Worm (Caenorhabditis elegans) whole organism, young adult: ENCODE measurements around the gene dnj-24.

ENCODE experiments used
- B0261.1 ChIP-seq: sonication (generic microtip); optimal IDR thresholded peaks from 2 replicates; lab custom pipeline; 2016; ENCODE audit warnings: mild to moderate bottlenecking, missing genetic modification characterization, moderate library complexity, missing compliant biosample characterization
- F10E7.11 ChIP-seq: sonication (generic microtip); optimal IDR thresholded peaks from 2 replicates; lab custom pipeline; 2017; ENCODE audit warnings: mild to moderate bottlenecking, missing genetic modification characterization, moderate library complexity, missing compliant biosample characterization
- F37B4.10 ChIP-seq: fragments of 200-800 bp; sonication (Bioruptor generic); IDR thresholded peaks from 2 replicates; pipeline ENCODE4 v1.3.6; 2022; ENCODE audit warnings: missing genetic modification characterization, missing compliant biosample characterization
- F39B2.1 ChIP-seq: fragments of 200-800 bp; sonication (Bioruptor generic); IDR thresholded peaks from 2 replicates; pipeline ENCODE4 v1.3.6; 2022; ENCODE audit warnings: missing genetic modification reagents, missing genetic modification characterization, missing compliant biosample characterization
- F55B11.4 ChIP-seq: sonication (generic microtip); optimal IDR thresholded peaks from 2 replicates; lab custom pipeline; 2016; ENCODE audit warnings: missing compliant biosample characterization, missing genetic modification characterization, borderline replicate concordance; ENCODE audit not compliant: insufficient read depth
- F57C9.4 ChIP-seq: sonication (generic microtip); optimal IDR thresholded peaks from 2 replicates; lab custom pipeline; 2017; ENCODE audit warnings: mild to moderate bottlenecking, missing genetic modification characterization, missing compliant biosample characterization
- T07F8.4 ChIP-seq: sonication (generic microtip); optimal IDR thresholded peaks from 2 replicates; lab custom pipeline; 2016; ENCODE audit warnings: mild to moderate bottlenecking, missing genetic modification characterization, moderate library complexity, missing compliant biosample characterization
- Y53G8AR.9 ChIP-seq: fragments of 200-800 bp; sonication (Bioruptor generic); conservative IDR thresholded peaks from 2 replicates; pipeline ENCODE4 v1.3.6; 2022; ENCODE audit warnings: missing genetic modification reagents, missing genetic modification characterization, missing compliant biosample characterization
- Y56A3A.18 ChIP-seq: fragments of 200-800 bp; sonication (Bioruptor generic); IDR thresholded peaks from 2 replicates; pipeline ENCODE4 v1.3.6; 2022; ENCODE audit warnings: missing genetic modification reagents, missing genetic modification characterization, missing compliant biosample characterization
- Y95B8A.8 ChIP-seq: fragments of 200-800 bp; sonication (Bioruptor generic); IDR thresholded peaks from 2 replicates; pipeline ENCODE4 v1.3.6; 2022; ENCODE audit warnings: missing genetic modification reagents, missing genetic modification characterization, missing compliant biosample characterization
- ama-1 ChIP-seq, 3 experiments: fragments of 150-350 bp in 1 of 3; sonication (generic microtip) in 2 of 3; optimal IDR thresholded peaks; 2 replicates each; lab custom pipeline; 2014 to 2018; ENCODE audit warnings: missing biosample characterization in 2 of 3, missing genetic modification characterization in 2 of 3, missing genetic modification reagents in 2 of 3
- aptf-3 ChIP-seq: fragments of 200-800 bp; sonication (Bioruptor generic); IDR thresholded peaks from 2 replicates; pipeline ENCODE4 v1.3.6; 2022; ENCODE audit warnings: missing genetic modification characterization, missing compliant biosample characterization
- atf-7 ChIP-seq: sonication (generic microtip); optimal IDR thresholded peaks from 2 replicates; lab custom pipeline; 2017; ENCODE audit warnings: mild to moderate bottlenecking, missing genetic modification characterization, missing compliant biosample characterization
- ceh-91 ChIP-seq: fragments of 200-800 bp; sonication (Bioruptor generic); IDR thresholded peaks from 2 replicates; pipeline ENCODE4 v1.3.6; 2022; ENCODE audit warnings: missing genetic modification reagents, missing genetic modification characterization, missing compliant biosample characterization
- die-1 ChIP-seq: sonication (generic microtip); optimal IDR thresholded peaks from 2 replicates; lab custom pipeline; 2016; ENCODE audit warnings: missing genotype, mild to moderate bottlenecking, missing genetic modification characterization, missing compliant biosample characterization
- egrh-3 ChIP-seq: fragments of 200-800 bp; sonication (Bioruptor generic); IDR thresholded peaks from 2 replicates; pipeline ENCODE4 v1.3.6; 2022; ENCODE audit warnings: missing genetic modification reagents, missing genetic modification characterization, missing compliant biosample characterization
- ekl-4 ChIP-seq: fragments of 200-800 bp; sonication (Bioruptor generic); IDR thresholded peaks from 2 replicates; pipeline ENCODE4 v1.3.6; 2022; ENCODE audit warnings: missing genetic modification reagents, missing genetic modification characterization, missing compliant biosample characterization
- fkh-3 ChIP-seq: sonication (generic microtip); optimal IDR thresholded peaks from 2 replicates; lab custom pipeline; 2016; ENCODE audit warnings: mild to moderate bottlenecking, missing genetic modification characterization, missing compliant biosample characterization
- hlh-26 ChIP-seq: fragments of 200-800 bp; sonication (Bioruptor generic); conservative IDR thresholded peaks from 2 replicates; pipeline ENCODE4 v1.3.6; 2022; ENCODE audit warnings: missing genetic modification reagents, missing genetic modification characterization, missing compliant biosample characterization
- hmg-20 ChIP-seq: fragments of 200-800 bp; sonication (Bioruptor generic); IDR thresholded peaks from 2 replicates; pipeline ENCODE4 v1.3.6; 2022; ENCODE audit warnings: missing genetic modification reagents, missing genetic modification characterization, missing compliant biosample characterization
- hrde-1 ChIP-seq: sonication (generic microtip); optimal IDR thresholded peaks from 2 replicates; lab custom pipeline; 2016; ENCODE audit warnings: missing genetic modification characterization, mild to moderate bottlenecking, missing compliant biosample characterization, moderate library complexity, missing genotype, missing genetic modification reagents, borderline replicate concordance
- lir-1 ChIP-seq: fragments of 200-800 bp; sonication (Bioruptor generic); conservative IDR thresholded peaks from 2 replicates; pipeline ENCODE4 v1.3.6; 2022; ENCODE audit warnings: missing genetic modification reagents, missing genetic modification characterization, missing compliant biosample characterization
- madf-10 ChIP-seq: sonication (generic microtip); optimal IDR thresholded peaks from 2 replicates; lab custom pipeline; 2016; ENCODE audit warnings: mild to moderate bottlenecking, missing genetic modification characterization, missing compliant biosample characterization
- mel-28 ChIP-seq: sonication (generic microtip); optimal IDR thresholded peaks from 2 replicates; lab custom pipeline; 2016; ENCODE audit warnings: borderline replicate concordance, mild to moderate bottlenecking, missing genetic modification characterization, missing compliant biosample characterization
- mxl-1 ChIP-seq: sonication (generic microtip); optimal IDR thresholded peaks from 2 replicates; lab custom pipeline; 2016; ENCODE audit warnings: missing genetic modification characterization, missing compliant biosample characterization
- nfya-2 ChIP-seq: fragments of 200-800 bp; sonication (Bioruptor generic); IDR thresholded peaks from 2 replicates; pipeline ENCODE4 v1.3.6; 2022; ENCODE audit warnings: missing genetic modification reagents, missing genetic modification characterization, missing compliant biosample characterization
- nfyb-1 ChIP-seq: fragments of 200-800 bp; sonication (Bioruptor generic); IDR thresholded peaks from 2 replicates; pipeline ENCODE4 v1.3.6; 2022; ENCODE audit warnings: missing genetic modification reagents, missing genetic modification characterization, missing compliant biosample characterization
- nhr-120 ChIP-seq: fragments of 200-800 bp; sonication (Bioruptor generic); IDR thresholded peaks from 2 replicates; pipeline ENCODE4 v1.3.6; 2022; ENCODE audit warnings: missing genetic modification characterization, missing compliant biosample characterization
- snpc-1.1 ChIP-seq: sonication (generic microtip); optimal IDR thresholded peaks from 2 replicates; lab custom pipeline; 2017; ENCODE audit warnings: missing genetic modification characterization, mild to moderate bottlenecking, missing compliant biosample characterization, antibody characterized with exemption, moderate library complexity, missing genotype, missing genetic modification reagents; ENCODE audit not compliant: insufficient read depth
- snpc-4 ChIP-seq, 5 experiments: fragments of 150-350 bp in 1 of 5; sonication (generic microtip) in 4 of 5; optimal IDR thresholded peaks; 2 replicates each; lab custom pipeline; 2014 to 2018; ENCODE audit warnings: missing genetic modification characterization in 5 of 5, missing biosample characterization in 3 of 5, antibody characterized with exemption in 2 of 5, mild to moderate bottlenecking in 2 of 5, missing compliant biosample characterization in 2 of 5, missing genotype in 2 of 5, moderate library complexity in 2 of 5, missing genetic modification reagents in 1 of 5
- tbp1 ChIP-seq: fragments of 200-800 bp; sonication (Bioruptor generic); optimal IDR thresholded peaks from 2 replicates; lab custom pipeline; 2018; ENCODE audit warnings: mild to moderate bottlenecking, missing genetic modification characterization, missing compliant biosample characterization
- tbx-9 ChIP-seq: sonication (generic microtip); optimal IDR thresholded peaks from 2 replicates; lab custom pipeline; 2016; ENCODE audit warnings: borderline replicate concordance, missing genetic modification characterization, inconsistent platforms, missing compliant biosample characterization
- unc-130 ChIP-seq: sonication (generic microtip); optimal IDR thresholded peaks from 2 replicates; lab custom pipeline; 2016; ENCODE audit warnings: missing genetic modification reagents, missing genetic modification characterization, missing compliant biosample characterization
- zfh-2 ChIP-seq: fragments of 200-800 bp; sonication (Bioruptor generic); conservative IDR thresholded peaks from 2 replicates; pipeline ENCODE4 v1.3.6; 2022; ENCODE audit warnings: missing genetic modification reagents, missing genetic modification characterization, missing compliant biosample characterization
- ztf-25 ChIP-seq: fragments of 200-800 bp; sonication (Bioruptor generic); IDR thresholded peaks from 2 replicates; pipeline ENCODE4 v1.3.6; 2022; ENCODE audit warnings: missing genetic modification reagents, missing genetic modification characterization, missing compliant biosample characterization
- ztf-28 ChIP-seq: fragments of 200-800 bp; sonication (Bioruptor generic); IDR thresholded peaks from 2 replicates; pipeline ENCODE4 v1.3.6; 2022; ENCODE audit warnings: missing genetic modification reagents, missing genetic modification characterization, missing compliant biosample characterization

The dnj-24 gene

DNA sequence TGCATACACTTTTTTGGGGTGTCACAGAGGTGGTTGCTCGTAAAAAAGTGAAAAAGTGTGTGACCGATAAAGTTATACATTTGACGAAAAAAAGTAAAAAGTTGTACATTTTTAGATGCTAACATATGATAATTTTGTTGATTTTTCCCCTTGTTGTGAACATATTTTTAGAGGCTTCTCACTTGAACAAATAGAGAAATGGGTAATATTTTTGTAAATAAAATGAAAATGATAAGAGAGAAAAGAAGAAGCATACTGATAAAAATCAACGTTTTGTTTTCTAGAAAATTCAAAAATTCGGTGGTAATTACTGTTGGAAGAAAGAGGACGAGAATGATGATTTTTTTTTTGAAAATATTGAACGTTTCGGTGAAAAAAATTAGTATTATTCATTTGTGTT is 3.6 kb downstream of the dnj-24 start:
- no peak for TF ChIP-seq F57C9.4
- no peak for TF ChIP-seq snpc-4 (GFP tag; optimal IDR thresholded peaks at IDR 0.05; lab: Kevin White, UChicago)
- TF ChIP-seq snpc-4 (tag; optimal IDR thresholded peaks at IDR 0.05; lab: Kevin White, UChicago), result no peak
- TF ChIP-seq T07F8.4 (tag; lab: Kevin White, UChicago), result no peak
- no peak for TF ChIP-seq egrh-3 (GFP tag; lab: Robert Waterston, UW)
- TF ChIP-seq Y56A3A.18, result no peak
- TF ChIP-seq nfyb-1, result no peak

DNA sequence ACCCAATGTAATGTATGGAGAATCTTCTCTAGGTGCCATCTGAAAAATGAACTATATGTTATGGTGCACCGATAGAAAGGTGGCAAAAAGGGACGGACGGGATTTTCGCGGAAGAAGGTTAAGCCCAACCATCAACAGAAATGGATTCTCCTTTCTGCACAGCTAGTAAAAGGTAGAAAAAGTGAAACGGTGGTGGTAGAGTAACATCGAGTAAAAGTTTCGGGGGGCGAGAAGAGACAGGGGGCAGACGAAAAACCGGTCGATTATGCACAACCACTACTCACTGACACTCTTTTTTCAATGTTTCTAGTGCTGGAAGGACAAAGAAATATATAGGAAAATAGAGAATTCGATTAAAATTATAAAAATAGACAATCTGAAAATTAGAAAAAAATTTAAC is 4.4 kb downstream of the dnj-24 start:
- TF ChIP-seq atf-7 (tag; lab: Kevin White, UChicago) (no peak), nhr-120 (no peak), mxl-1 (tag; lab: Kevin White, UChicago) (no peak), ceh-91 (GFP tag; lab: Robert Waterston, UW) (no peak), hrde-1 (tag; lab: Kevin White, UChicago) (no peak), mel-28 (tag; lab: Kevin White, UChicago) (no peak), B0261.1 (tag; lab: Kevin White, UChicago) (no peak), Y53G8AR.9 (no peak), ztf-25 (GFP tag; lab: Robert Waterston, UW) (no peak), madf-10 (no peak), hmg-20 (no peak), nfya-2 (GFP tag; lab: Robert Waterston, UW) (no peak), lir-1 (GFP tag; lab: Robert Waterston, UW) (no peak)

DNA sequence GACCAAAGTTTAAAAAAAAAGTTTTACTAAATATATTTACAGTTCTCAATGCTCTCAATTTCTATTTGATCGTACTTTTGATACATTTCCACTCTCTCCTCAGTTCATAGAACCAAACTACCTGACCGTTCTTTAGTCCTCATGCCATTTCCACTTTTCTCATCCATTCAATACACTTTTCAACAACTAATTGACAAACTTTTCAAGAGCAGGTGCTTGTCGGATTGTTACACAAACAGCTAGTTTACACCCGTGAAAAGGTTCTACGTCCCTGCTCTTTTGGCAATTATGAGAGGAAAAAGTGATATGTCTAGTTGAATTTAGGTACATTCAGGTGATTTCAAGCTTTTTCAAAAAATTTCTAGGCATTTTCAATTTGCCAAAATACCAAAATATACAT is 6.0 kb downstream of the dnj-24 start:
- TF ChIP-seq F39B2.1 (GFP tag; lab: Robert Waterston, UW), result no peak
- no peak for TF ChIP-seq F10E7.11 (tag; lab: Kevin White, UChicago)
- TF ChIP-seq snpc-1.1 (tag; lab: Kevin White, UChicago), result no peak
- TF ChIP-seq ekl-4 (GFP tag; lab: Robert Waterston, UW), result no peak
- TF ChIP-seq F37B4.10 (GFP tag; lab: Robert Waterston, UW), result no peak
- no peak for TF ChIP-seq hlh-26 (GFP tag; lab: Robert Waterston, UW)
- TF ChIP-seq F55B11.4 (tag; lab: Kevin White, UChicago), result no peak
- TF ChIP-seq egrh-3 (GFP tag; lab: Robert Waterston, UW), result no peak
- TF ChIP-seq hrde-1 (tag; lab: Kevin White, UChicago), result no peak
- no peak for TF ChIP-seq aptf-3 (GFP tag; lab: Robert Waterston, UW)
- no peak for TF ChIP-seq unc-130 (GFP tag; lab: Kevin White, UChicago)
- TF ChIP-seq tbp1 (GFP tag; lab: Kevin White, UChicago), result no peak
- TF ChIP-seq tbx-9 (tag; lab: Kevin White, UChicago), result no peak
- no peak for TF ChIP-seq die-1 (tag; lab: Kevin White, UChicago)
- TF ChIP-seq ztf-28 (GFP tag; lab: Robert Waterston, UW), result no peak
- TF ChIP-seq ama-1 (optimal IDR thresholded peaks at IDR 0.05; lab: Kevin White, UChicago), result no peak
- no peak for TF ChIP-seq ama-1 (GFP tag; optimal IDR thresholded peaks at IDR 0.05; lab: Kevin White, UChicago)

DNA sequence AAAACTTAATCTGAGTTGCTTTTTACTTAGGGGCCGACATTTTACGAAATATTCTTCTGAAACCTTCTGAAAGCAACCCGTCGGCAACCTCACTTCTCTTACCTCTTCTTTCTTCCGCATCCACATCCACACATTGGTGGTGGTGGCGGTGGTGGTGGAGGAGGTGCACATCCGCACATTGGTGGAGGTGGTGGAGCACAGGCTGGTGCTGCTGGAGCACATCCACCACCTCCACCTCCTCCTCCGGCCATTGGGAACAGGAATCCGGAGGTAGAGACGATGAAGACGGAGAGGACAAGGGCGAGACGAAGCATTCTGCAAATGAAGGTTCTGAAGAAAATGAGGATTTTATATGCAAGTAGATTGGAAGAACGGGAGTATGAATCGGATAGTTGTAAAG is 10.2 kb downstream of the dnj-24 start, which contains the start of gene grl-22:
Gene grl-22, minus strand, starts transcription at position 332 of the 400 bp plus-strand sequence.
- TF ChIP-seq egrh-3 (GFP tag; lab: Robert Waterston, UW) (peak; percentile 64; the same call in 1 of the 2 replicates), fkh-3 (tag; lab: Kevin White, UChicago) (no peak), Y95B8A.8 (no peak), B0261.1 (tag; lab: Kevin White, UChicago) (no peak), zfh-2 (GFP tag; lab: Robert Waterston, UW) (peak; percentile 86)
